Fruit fly (Drosophila melanogaster): Measurements from ENCODE around the gene hoe1.

The hoe1 gene

dm6 chr2L:4887382-4888219 lies 44.6 kb downstream of the hoe1 start (continued):
- TF ChIP-seq ATbp (GFP tag; optimal IDR thresholded peaks at IDR 0.05): peak; percentile 50
- peak; percentile 69 for TF ChIP-seq esg (GFP tag; conservative IDR thresholded peaks at IDR 0.05)
- TF ChIP-seq fd102C (GFP tag; optimal IDR thresholded peaks at IDR 0.05): peak; percentile 18
- TF ChIP-seq CG9797 (GFP tag; optimal IDR thresholded peaks at IDR 0.05): no peak
- no peak for TF ChIP-seq E2f2 (GFP tag; IDR thresholded peaks at IDR 0.05)
- no peak for TF ChIP-seq Trl (optimal IDR thresholded peaks at IDR 0.05)
- peak; percentile 27 for TF ChIP-seq Trl (GFP tag; optimal IDR thresholded peaks at IDR 0.05)
- no peak for TF ChIP-seq ab (GFP tag; optimal IDR thresholded peaks at IDR 0.05)
- TF ChIP-seq CG18476 (GFP tag; optimal IDR thresholded peaks at IDR 0.05): peak; percentile 27
- peak; percentile 21 for TF ChIP-seq CG17568 (GFP tag; optimal IDR thresholded peaks at IDR 0.05)
- TF ChIP-seq NK7.1 (GFP tag; optimal IDR thresholded peaks at IDR 0.05): no peak
- TF ChIP-seq slp2 (GFP tag; optimal IDR thresholded peaks at IDR 0.05): no peak
- TF ChIP-seq CG12155 (GFP tag; optimal IDR thresholded peaks at IDR 0.05): peak; percentile 39
- peak; percentile 67 for TF ChIP-seq ci (GFP tag; IDR thresholded peaks at IDR 0.05)
- peak; percentile 80 for TF ChIP-seq Ptx1 (GFP tag; IDR thresholded peaks at IDR 0.05)
- TF ChIP-seq CG2120 (GFP tag; optimal IDR thresholded peaks at IDR 0.05): peak; percentile 48
- TF ChIP-seq CG1792 (GFP tag; optimal IDR thresholded peaks at IDR 0.05): no peak
- peak; percentile 56 for TF ChIP-seq ind (GFP tag; optimal IDR thresholded peaks at IDR 0.05)
- TF ChIP-seq sima (GFP tag; optimal IDR thresholded peaks at IDR 0.05): no peak
- TF ChIP-seq HLH4C (GFP tag; IDR thresholded peaks at IDR 0.05; ENCODE audit: partially characterized antibody): no peak
- TF ChIP-seq Xbp1 (GFP tag; optimal IDR thresholded peaks at IDR 0.05): peak; percentile 56
- TF ChIP-seq gce (GFP tag; IDR thresholded peaks at IDR 0.05): peak; percentile 41; the same call in 1 of the 3 replicates
- TF ChIP-seq maf-S (GFP tag; optimal IDR thresholded peaks at IDR 0.05): no peak
- TF ChIP-seq bbx (GFP tag; IDR thresholded peaks at IDR 0.05; ENCODE audit: partially characterized antibody): no peak
- TF ChIP-seq HHEX (GFP tag; optimal IDR thresholded peaks at IDR 0.05): peak; percentile 4
- peak; percentile 90 for TF ChIP-seq nom (GFP tag; optimal IDR thresholded peaks at IDR 0.05)
- TF ChIP-seq Hr39 (optimal IDR thresholded peaks at IDR 0.05): no peak
- TF ChIP-seq sens (GFP tag): peak; percentile 95
- peak; percentile 53 for TF ChIP-seq CG12391 (tag; optimal IDR thresholded peaks at IDR 0.05)
- no peak for TF ChIP-seq Spps (tag; optimal IDR thresholded peaks at IDR 0.05)
- TF ChIP-seq Lhr (GFP tag; optimal IDR thresholded peaks at IDR 0.05): no peak
- TF ChIP-seq Sox100B (GFP tag; optimal IDR thresholded peaks at IDR 0.05): no peak
- TF ChIP-seq pan (optimal IDR thresholded peaks at IDR 0.05): no peak
- TF ChIP-seq pan (GFP tag; optimal IDR thresholded peaks at IDR 0.05 in 1 of 2, IDR thresholded peaks at IDR 0.05 in 1 of 2): peak in 1 of 2 experiments; percentile 85
- no peak for TF ChIP-seq vnd (GFP tag; IDR thresholded peaks at IDR 0.05; ENCODE audit: partially characterized antibody)
- TF ChIP-seq CG34224 (GFP tag; IDR thresholded peaks at IDR 0.05; ENCODE audit: partially characterized antibody): no peak
- no peak for TF ChIP-seq MESR4 (GFP tag; optimal IDR thresholded peaks at IDR 0.05)
- TF ChIP-seq trh (GFP tag; optimal IDR thresholded peaks at IDR 0.05): peak; percentile 38
- TF ChIP-seq CG31388 (GFP tag; optimal IDR thresholded peaks at IDR 0.05): no peak
- no peak for TF ChIP-seq emc (GFP tag; optimal IDR thresholded peaks at IDR 0.05)
- peak; percentile 55; the same call in 1 of the 3 replicates for TF ChIP-seq Optix (GFP tag; IDR thresholded peaks at IDR 0.05)
- TF ChIP-seq CG7745 (tag; optimal IDR thresholded peaks at IDR 0.05): no peak
- peak; percentile 15 for TF ChIP-seq CG15514 (GFP tag; optimal IDR thresholded peaks at IDR 0.05)
- no peak for TF ChIP-seq CG7963 (GFP tag; IDR thresholded peaks at IDR 0.05; ENCODE audit: partially characterized antibody)
- TF ChIP-seq lmd (GFP tag; IDR thresholded peaks at IDR 0.05): peak; percentile 63
- TF ChIP-seq CG18011 (GFP tag; optimal IDR thresholded peaks at IDR 0.05): no peak
- peak; percentile 11 for TF ChIP-seq CG8924 (tag; optimal IDR thresholded peaks at IDR 0.05)
- TF ChIP-seq schlank (tag; optimal IDR thresholded peaks at IDR 0.05): no peak
- TF ChIP-seq CG34376 (GFP tag; optimal IDR thresholded peaks at IDR 0.05): no peak
- peak; percentile 40 for TF ChIP-seq Dek (tag; optimal IDR thresholded peaks at IDR 0.05)

Data from whole organism, embryonic.